Fruit fly (Drosophila melanogaster) whole organism, embryonic: Measurements from ENCODE around the gene drpr.

Source experiments
- Aef1 ChIP-seq: fragments of 200-800 bp; sonication (Bioruptor generic); IDR thresholded peaks from 3 replicates; pipeline ENCODE4 v1.3.6; 2022; ENCODE audit warnings: missing biosample characterization, missing genetic modification characterization
- B-H2 ChIP-seq: fragments of 200-800 bp; sonication (Bioruptor generic); optimal IDR thresholded peaks from 2 replicates; lab custom pipeline; 2018; ENCODE audit warnings: missing biosample characterization, mild to moderate bottlenecking, missing genetic modification characterization
- CG1024 ChIP-seq: fragments of 200-800 bp; sonication (Bioruptor generic); IDR thresholded peaks from 2 replicates; pipeline ENCODE4 v1.3.6; 2022; ENCODE audit warnings: missing biosample characterization, missing genetic modification characterization
- CG12236 ChIP-seq: fragments of 200-800 bp; sonication (Bioruptor generic); optimal IDR thresholded peaks from 2 replicates; lab custom pipeline; 2016; ENCODE audit warnings: missing biosample characterization, missing genetic modification characterization
- CG15601 ChIP-seq: fragments of 200-800 bp; sonication (Bioruptor generic); optimal IDR thresholded peaks from 3 replicates; lab custom pipeline; 2019; ENCODE audit warnings: missing biosample characterization, mild to moderate bottlenecking, missing genetic modification characterization, moderate library complexity
- CG15696 ChIP-seq: fragments of 200-800 bp; sonication (Bioruptor generic); optimal IDR thresholded peaks from 2 replicates; lab custom pipeline; 2019; ENCODE audit warnings: missing biosample characterization, mild to moderate bottlenecking, missing genetic modification characterization, moderate library complexity
- CG2116 ChIP-seq: fragments of 200-800 bp; sonication (Bioruptor generic); optimal IDR thresholded peaks from 3 replicates; lab custom pipeline; 2018; ENCODE audit warnings: missing biosample characterization, mild to moderate bottlenecking, missing genetic modification characterization
- CG30020 ChIP-seq: fragments of 200-800 bp; optimal IDR thresholded peaks from 2 replicates; lab custom pipeline; 2019; ENCODE audit warnings: missing biosample characterization, mild to moderate bottlenecking, missing genetic modification characterization, moderate library complexity
- CG3281 ChIP-seq: fragments of 200-800 bp; sonication (Bioruptor generic); optimal IDR thresholded peaks from 3 replicates; lab custom pipeline; 2017; ENCODE audit warnings: missing biosample characterization, mild to moderate bottlenecking, missing genetic modification characterization
- CG4707 ChIP-seq: fragments of 200-800 bp; sonication (Bioruptor generic); optimal IDR thresholded peaks from 2 replicates; lab custom pipeline; 2018; ENCODE audit warnings: missing biosample characterization, mild to moderate bottlenecking, missing genetic modification characterization, moderate library complexity
- CG4730 ChIP-seq: fragments of 200-800 bp; sonication (Bioruptor generic); IDR thresholded peaks from 2 replicates; pipeline ENCODE4 v1.3.6; 2022; ENCODE audit warnings: missing biosample characterization, missing genetic modification characterization
- CG7839 ChIP-seq: fragments of 200-800 bp; sonication (Bioruptor generic); optimal IDR thresholded peaks from 3 replicates; lab custom pipeline; 2018; ENCODE audit warnings: missing biosample characterization, mild to moderate bottlenecking, missing genetic modification characterization, moderate library complexity
- CG8089 ChIP-seq: fragments of 200-800 bp; sonication (Bioruptor generic); optimal IDR thresholded peaks from 3 replicates; lab custom pipeline; 2016; ENCODE audit warnings: missing biosample characterization, missing genetic modification characterization
- CrebB ChIP-seq: fragments of 200-800 bp; sonication (Bioruptor generic); optimal IDR thresholded peaks from 3 replicates; lab custom pipeline; 2018; ENCODE audit warnings: missing biosample characterization, mild to moderate bottlenecking, missing genetic modification characterization
- D ChIP-seq, 2 experiments: fragments of 200-800 bp in 1 of 2; fragments of >200 bp in 1 of 2; sonication (Bioruptor generic) in 1 of 2; optimal IDR thresholded peaks; 2 replicates in 1 of 2; 3 replicates in 1 of 2; lab custom pipeline; 2017; ENCODE audit warnings: mild to moderate bottlenecking in 1 of 2, missing biosample characterization in 1 of 2, missing genetic modification characterization in 1 of 2, missing genetic modification reagents in 1 of 2
- Dad ChIP-seq: fragments of 200-800 bp; sonication (Bioruptor generic); optimal IDR thresholded peaks from 3 replicates; lab custom pipeline; 2016; ENCODE audit warnings: missing biosample characterization, missing genetic modification characterization
- Dip3 ChIP-seq: fragments of 200-800 bp; sonication (Bioruptor generic); optimal IDR thresholded peaks from 3 replicates; lab custom pipeline; 2016; ENCODE audit warnings: missing biosample characterization, missing genetic modification characterization
- E2f1 ChIP-seq: fragments of 200-800 bp; sonication (Bioruptor generic); IDR thresholded peaks from 2 replicates; pipeline ENCODE4 v1.3.6; 2022; ENCODE audit warnings: missing biosample characterization, missing genetic modification characterization
- GATAe ChIP-seq: fragments of 200-800 bp; sonication (Bioruptor generic); conservative IDR thresholded peaks from 2 replicates; pipeline ENCODE4 v1.3.6; 2022; ENCODE audit warnings: missing biosample characterization, missing genetic modification characterization
- Kr ChIP-seq: fragments of 200-800 bp; sonication (Bioruptor generic); optimal IDR thresholded peaks from 2 replicates; lab custom pipeline; 2017; ENCODE audit warnings: missing biosample characterization, mild to moderate bottlenecking, missing genetic modification characterization
- Nf-YB ChIP-seq: fragments of 200-800 bp; sonication (Bioruptor generic); optimal IDR thresholded peaks from 3 replicates; lab custom pipeline; 2019; ENCODE audit warnings: missing biosample characterization, mild to moderate bottlenecking, missing genetic modification characterization, moderate library complexity
- Oaz ChIP-seq: fragments of 200-800 bp; sonication (Bioruptor generic); IDR thresholded peaks from 2 replicates; pipeline ENCODE4 v1.3.6; 2022; ENCODE audit warnings: missing biosample characterization, missing genetic modification characterization
- Oli ChIP-seq: fragments of 200-800 bp; sonication (Bioruptor generic); optimal IDR thresholded peaks from 2 replicates; lab custom pipeline; 2018; ENCODE audit warnings: missing biosample characterization, mild to moderate bottlenecking, missing genetic modification characterization, moderate library complexity
- Rfx ChIP-seq: fragments of 200-800 bp; sonication (Bioruptor generic); IDR thresholded peaks from 2 replicates; pipeline ENCODE4 v1.3.6; 2022; ENCODE audit warnings: missing biosample characterization, missing genetic modification characterization
- Sox100B ChIP-seq: fragments of 200-800 bp; sonication (Bioruptor generic); optimal IDR thresholded peaks from 3 replicates; lab custom pipeline; 2018; ENCODE audit warnings: missing biosample characterization, mild to moderate bottlenecking, missing genetic modification characterization
- Vsx1 ChIP-seq: fragments of 200-800 bp; sonication (Bioruptor generic); optimal IDR thresholded peaks from 2 replicates; lab custom pipeline; 2017; ENCODE audit warnings: missing biosample characterization, mild to moderate bottlenecking, missing genetic modification characterization, missing genetic modification reagents
- az2 ChIP-seq: fragments of 200-800 bp; sonication (Bioruptor generic); optimal IDR thresholded peaks from 3 replicates; lab custom pipeline; 2016; ENCODE audit warnings: missing biosample characterization, missing genetic modification characterization
- bab2 ChIP-seq: fragments of 200-800 bp; sonication (Bioruptor generic); optimal IDR thresholded peaks from 2 replicates; lab custom pipeline; 2016; ENCODE audit warnings: missing biosample characterization, missing genetic modification characterization
- cad ChIP-seq: fragments of >200 bp; optimal IDR thresholded peaks from 2 replicates; lab custom pipeline; 2017; ENCODE audit warnings: missing biosample characterization, missing genetic modification characterization
- cas ChIP-seq: fragments of 200-800 bp; sonication (Bioruptor generic); IDR thresholded peaks from 2 replicates; pipeline ENCODE4 v1.3.6; 2022; ENCODE audit warnings: missing biosample characterization, missing genetic modification characterization
- dmrt99B ChIP-seq: fragments of 200-800 bp; sonication (Bioruptor generic); optimal IDR thresholded peaks from 2 replicates; lab custom pipeline; 2018; ENCODE audit warnings: missing biosample characterization, mild to moderate bottlenecking, missing genetic modification characterization, moderate library complexity
- fru ChIP-seq: fragments of >200 bp; optimal IDR thresholded peaks from 2 replicates; lab custom pipeline; 2017
- ftz-f1 ChIP-seq: fragments of 200-800 bp; sonication (Bioruptor generic); optimal IDR thresholded peaks from 2 replicates; lab custom pipeline; 2016; ENCODE audit warnings: missing biosample characterization, missing genetic modification characterization
- fu2 ChIP-seq: fragments of 200-800 bp; sonication (Bioruptor generic); optimal IDR thresholded peaks from 2 replicates; lab custom pipeline; 2016; ENCODE audit warnings: missing biosample characterization, missing genetic modification characterization
- gce ChIP-seq: fragments of 200-800 bp; sonication (Bioruptor generic); IDR thresholded peaks from 3 replicates; pipeline ENCODE4 v1.3.6; 2022; ENCODE audit warnings: missing biosample characterization, missing genetic modification characterization
- grau ChIP-seq: fragments of 200-800 bp; optimal IDR thresholded peaks from 3 replicates; lab custom pipeline; 2019; ENCODE audit warnings: missing biosample characterization, mild to moderate bottlenecking, missing genetic modification characterization, moderate library complexity
- hkb ChIP-seq, 2 experiments: fragments of 200-800 bp in 1 of 2; fragments of >200 bp in 1 of 2; sonication (Bioruptor generic) in 1 of 2; IDR thresholded peaks in 1 of 2; optimal IDR thresholded peaks in 1 of 2; 2 replicates each; pipeline versions ENCODE4 v1.3.6 to Lab custom; 2017 to 2022; ENCODE audit warnings: missing biosample characterization in 1 of 2, missing genetic modification characterization in 1 of 2
- hth ChIP-seq: fragments of >200 bp; optimal IDR thresholded peaks from 2 replicates; lab custom pipeline; 2017; ENCODE audit warnings: inconsistent platforms
- knrl ChIP-seq: fragments of 200-800 bp; sonication (Bioruptor generic); IDR thresholded peaks from 3 replicates; pipeline ENCODE4 v1.3.6; 2022; ENCODE audit warnings: missing biosample characterization, missing genetic modification characterization; ENCODE audit not compliant: partially characterized antibody
- lab ChIP-seq: fragments of 200-800 bp; sonication (Bioruptor generic); optimal IDR thresholded peaks from 3 replicates; lab custom pipeline; 2017; ENCODE audit warnings: missing biosample characterization, missing genetic modification characterization, mild to moderate bottlenecking, moderate library complexity, missing genetic modification reagents
- lilli ChIP-seq: fragments of 200-800 bp; sonication (Bioruptor generic); optimal IDR thresholded peaks from 3 replicates; lab custom pipeline; 2016; ENCODE audit warnings: missing biosample characterization, missing genetic modification characterization
- run ChIP-seq: fragments of 200-800 bp; sonication (Bioruptor generic); optimal IDR thresholded peaks from 3 replicates; lab custom pipeline; 2018; ENCODE audit warnings: missing biosample characterization, mild to moderate bottlenecking, missing genetic modification characterization
- sim ChIP-seq: fragments of 200-800 bp; sonication (Bioruptor generic); IDR thresholded peaks from 2 replicates; pipeline ENCODE4 v1.3.6; 2022; ENCODE audit warnings: missing biosample characterization, missing genetic modification characterization
- sna ChIP-seq: fragments of 200-800 bp; sonication (Bioruptor generic); IDR thresholded peaks from 2 replicates; pipeline ENCODE4 v1.3.6; 2022; ENCODE audit warnings: missing biosample characterization, missing genetic modification characterization; ENCODE audit not compliant: partially characterized antibody
- stwl ChIP-seq: fragments of 200-800 bp; sonication (Bioruptor generic); optimal IDR thresholded peaks from 3 replicates; lab custom pipeline; 2018; ENCODE audit warnings: missing biosample characterization, mild to moderate bottlenecking, missing genetic modification characterization, moderate library complexity
- toy ChIP-seq: fragments of 200-800 bp; sonication (Bioruptor generic); IDR thresholded peaks from 2 replicates; pipeline ENCODE4 v1.3.6; 2022; ENCODE audit warnings: missing biosample characterization, missing genetic modification characterization
- tup ChIP-seq: fragments of 200-800 bp; sonication (Bioruptor generic); optimal IDR thresholded peaks from 2 replicates; lab custom pipeline; 2016; ENCODE audit warnings: missing biosample characterization, mild to moderate bottlenecking, missing genetic modification characterization, moderate library complexity
- vnd ChIP-seq: fragments of 200-800 bp; sonication (Bioruptor generic); IDR thresholded peaks from 3 replicates; pipeline ENCODE4 v1.3.6; 2022; ENCODE audit warnings: missing biosample characterization, missing genetic modification characterization; ENCODE audit not compliant: partially characterized antibody
- yki ChIP-seq: fragments of >200 bp; optimal IDR thresholded peaks from 3 replicates; lab custom pipeline; 2018

drpr gene

dm6 chr3L:1746338-1747199 lies 15.7 kb upstream of the drpr start, which contains the start of gene CG13921:
Gene CG13921, plus strand, starts transcription at chr3L:1746907.
- TF ChIP-seq lilli (GFP tag; lab: Kevin White, UChicago) (peak; percentile 99), vnd (GFP tag; lab: Robert Waterston, UW) (no peak), CG12236 (GFP tag; lab: Kevin White, UChicago) (peak; percentile 98), az2 (GFP tag; lab: Kevin White, UChicago) (peak; percentile 99), stwl (tag; lab: Kevin White, UChicago) (peak; percentile 95), yki (lab: Kevin White, UChicago) (no peak), cad (GFP tag; lab: Kevin White, UChicago) (peak; percentile 14), CG4730 (GFP tag; lab: Robert Waterston, UW) (peak; percentile 99), hkb (optimal IDR thresholded peaks at IDR 0.05; lab: Kevin White, UChicago) (no peak), hkb (GFP tag; IDR thresholded peaks at IDR 0.05; lab: Robert Waterston, UW) (peak; percentile 99), run (tag; lab: Kevin White, UChicago) (peak; percentile 93), Dip3 (GFP tag; lab: Kevin White, UChicago) (peak; percentile 95), gce (GFP tag; lab: Robert Waterston, UW) (peak; percentile 98), Dad (GFP tag; lab: Kevin White, UChicago) (peak; percentile 99), CG7839 (tag; lab: Kevin White, UChicago) (peak; percentile 99), fru (lab: Kevin White, UChicago) (no peak), CG15601 (tag; lab: Kevin White, UChicago) (peak; percentile 97), CrebB (tag; lab: Kevin White, UChicago) (peak; percentile 97), CG1024 (GFP tag; lab: Robert Waterston, UW) (peak; percentile 98), GATAe (GFP tag; lab: Robert Waterston, UW) (peak; percentile 91), CG30020 (tag; lab: Kevin White, UChicago) (peak; percentile 87), CG3281 (GFP tag; lab: Kevin White, UChicago) (peak; percentile 97), Oaz (peak; percentile 97), bab2 (peak; percentile 99), dmrt99B (tag; lab: Kevin White, UChicago) (peak; percentile 99), fu2 (GFP tag; lab: Kevin White, UChicago) (peak; percentile 97), Rfx (peak; percentile 99), hth (lab: Kevin White, UChicago) (no peak), Aef1 (GFP tag; lab: Robert Waterston, UW) (peak; percentile 99), Sox100B (GFP tag; lab: Kevin White, UChicago) (peak; percentile 97), knrl (GFP tag; lab: Robert Waterston, UW) (peak; percentile 32; the same call in 1 of the 3 replicates), sim (GFP tag; lab: Robert Waterston, UW) (peak; percentile 99), tup (GFP tag; lab: Kevin White, UChicago) (peak; percentile 98), B-H2 (GFP tag; lab: Kevin White, UChicago) (peak; percentile 80), CG8089 (GFP tag; lab: Kevin White, UChicago) (peak; percentile 99), Nf-YB (GFP tag; lab: Kevin White, UChicago) (peak; percentile 88), ftz-f1 (no peak), E2f1 (GFP tag; lab: Robert Waterston, UW) (peak; percentile 99), sna (GFP tag; lab: Robert Waterston, UW) (no peak), grau (tag; lab: Kevin White, UChicago) (peak; percentile 97), CG4707 (GFP tag; lab: Kevin White, UChicago) (peak; percentile 93), CG2116 (GFP tag; lab: Kevin White, UChicago) (peak; percentile 86), lab (peak; percentile 99), toy (peak; percentile 98), cas (GFP tag; lab: Robert Waterston, UW) (peak; percentile 97), Kr (GFP tag; lab: Kevin White, UChicago) (peak; percentile 95), Vsx1 (GFP tag; lab: Kevin White, UChicago) (peak; percentile 97), CG15696 (tag; lab: Kevin White, UChicago) (peak; percentile 100), Oli (peak; percentile 99), D (optimal IDR thresholded peaks at IDR 0.05; lab: Kevin White, UChicago) (peak; percentile 18), D (GFP tag; optimal IDR thresholded peaks at IDR 0.05; lab: Kevin White, UChicago) (peak; percentile 100)
